Worm (Caenorhabditis elegans) whole organism, L4 larva: ENCODE data around the gene ttx-3.
A peak's percentile ranks its signal among the peaks of the same experiment; 100 is the strongest.

Experiments used
- D1046.2 ChIP-seq: fragments of 200-800 bp; sonication (Bioruptor generic); IDR thresholded peaks from 2 replicates; pipeline ENCODE4 v1.3.6; 2022; ENCODE audit warnings: missing genetic modification characterization, missing compliant biosample characterization
- F37D6.2 ChIP-seq: sonication (generic microtip); optimal IDR thresholded peaks from 2 replicates; lab custom pipeline; 2016; ENCODE audit warnings: mild to moderate bottlenecking, missing genetic modification characterization, missing compliant biosample characterization
- F44E2.7 ChIP-seq: fragments of 200-800 bp; sonication (Bioruptor generic); IDR thresholded peaks from 2 replicates; pipeline ENCODE4 v2.1.2; 2022; ENCODE audit warnings: missing genetic modification characterization, missing compliant biosample characterization
- T20F7.1 ChIP-seq: fragments of 200-800 bp; sonication (Bioruptor generic); optimal IDR thresholded peaks from 2 replicates; lab custom pipeline; 2018; ENCODE audit warnings: mild to moderate bottlenecking, missing genetic modification characterization, missing compliant biosample characterization
- Y105C5A.15 ChIP-seq: fragments of 200-800 bp; sonication (Bioruptor generic); IDR thresholded peaks from 2 replicates; pipeline ENCODE4 v1.3.6; 2022; ENCODE audit warnings: missing genetic modification characterization, missing compliant biosample characterization
- Y48G9A.11 ChIP-seq: fragments of 200-800 bp; sonication (Bioruptor generic); IDR thresholded peaks from 2 replicates; pipeline ENCODE4 v1.3.6; 2022; ENCODE audit warnings: missing genetic modification reagents, missing genetic modification characterization, missing compliant biosample characterization
- arid-1 ChIP-seq: fragments of 200-800 bp; sonication (Bioruptor generic); conservative IDR thresholded peaks from 2 replicates; pipeline ENCODE4 v1.3.6; 2022; ENCODE audit warnings: missing genetic modification reagents, missing genetic modification characterization, missing compliant biosample characterization
- ceh-20 ChIP-seq: fragments of 200-800 bp; sonication (Bioruptor generic); IDR thresholded peaks from 2 replicates; pipeline ENCODE4 v1.3.6; 2022; ENCODE audit warnings: missing genetic modification reagents, missing genetic modification characterization, missing compliant biosample characterization
- ceh-28 ChIP-seq: fragments of 150-350 bp; optimal IDR thresholded peaks from 2 replicates; lab custom pipeline; 2014; ENCODE audit warnings: missing biosample characterization, missing genetic modification reagents, missing genetic modification characterization
- ceh-32 ChIP-seq: sonication (generic microtip); optimal IDR thresholded peaks from 2 replicates; lab custom pipeline; 2016; ENCODE audit warnings: mild to moderate bottlenecking, missing genetic modification characterization, missing compliant biosample characterization; ENCODE audit not compliant: poor library complexity
- ceh-44 ChIP-seq: fragments of 200-800 bp; sonication (Bioruptor generic); IDR thresholded peaks from 2 replicates; pipeline ENCODE4 v1.3.6; 2022; ENCODE audit warnings: missing genetic modification reagents, missing genetic modification characterization, missing compliant biosample characterization
- ceh-62 ChIP-seq: sonication (generic microtip); optimal IDR thresholded peaks from 2 replicates; lab custom pipeline; 2017; ENCODE audit warnings: missing biosample characterization, missing genetic modification characterization
- ceh-82 ChIP-seq: sonication (generic microtip); optimal IDR thresholded peaks from 2 replicates; lab custom pipeline; 2017; ENCODE audit warnings: missing biosample characterization, missing genetic modification characterization
- ctbp-1 ChIP-seq: fragments of 200-800 bp; sonication (Bioruptor generic); IDR thresholded peaks from 2 replicates; pipeline ENCODE4 v1.3.6; 2022; ENCODE audit warnings: missing genetic modification reagents, missing genetic modification characterization, missing compliant biosample characterization
- daf-19 ChIP-seq: fragments of 200-800 bp; sonication (Bioruptor generic); conservative IDR thresholded peaks from 2 replicates; pipeline ENCODE4 v1.3.6; 2022; ENCODE audit warnings: missing genetic modification characterization, missing compliant biosample characterization
- dmd-6 ChIP-seq: fragments of 200-800 bp; sonication (Bioruptor generic); IDR thresholded peaks from 2 replicates; pipeline ENCODE4 v1.3.6; 2022; ENCODE audit warnings: missing genetic modification reagents, missing genetic modification characterization, missing compliant biosample characterization
- dmd-9 ChIP-seq: fragments of 200-800 bp; sonication (Bioruptor generic); IDR thresholded peaks from 2 replicates; pipeline ENCODE4 v1.3.6; 2022; ENCODE audit warnings: missing genetic modification reagents, missing genetic modification characterization, missing compliant biosample characterization
- egl-27 ChIP-seq: sonication (generic microtip); optimal IDR thresholded peaks from 3 replicates; lab custom pipeline; 2017; ENCODE audit warnings: missing biosample characterization, missing genetic modification reagents, missing genetic modification characterization
- egl-43 ChIP-seq: fragments of 200-800 bp; sonication (Bioruptor generic); IDR thresholded peaks from 2 replicates; pipeline ENCODE4 v1.3.6; 2022; ENCODE audit warnings: missing genetic modification reagents, missing genetic modification characterization, missing compliant biosample characterization
- gei-8 ChIP-seq: fragments of 200-800 bp; sonication (Bioruptor generic); optimal IDR thresholded peaks from 2 replicates; lab custom pipeline; 2018; ENCODE audit warnings: mild to moderate bottlenecking, missing genetic modification characterization, missing compliant biosample characterization
- hif-1 ChIP-seq, 2 experiments: sonication (generic microtip); optimal IDR thresholded peaks; 2 replicates each; lab custom pipeline; 2016 to 2017; ENCODE audit warnings: missing compliant biosample characterization in 2 of 2, missing genetic modification characterization in 2 of 2, missing genetic modification reagents in 2 of 2, missing genotype in 2 of 2, mild to moderate bottlenecking in 1 of 2
- jun-1 ChIP-seq: fragments of 150-350 bp; optimal IDR thresholded peaks from 2 replicates; lab custom pipeline; 2014; ENCODE audit warnings: missing biosample characterization, missing genetic modification reagents, missing genetic modification characterization
- lim-7 ChIP-seq: fragments of 200-800 bp; sonication (Bioruptor generic); IDR thresholded peaks from 2 replicates; pipeline ENCODE4 v1.3.6; 2022; ENCODE audit warnings: missing genetic modification characterization, missing compliant biosample characterization
- lin-1 ChIP-seq: fragments of 200-800 bp; sonication (Bioruptor generic); IDR thresholded peaks from 2 replicates; pipeline ENCODE4 v1.3.6; 2022; ENCODE audit warnings: missing genetic modification reagents, missing genetic modification characterization, missing compliant biosample characterization
- lin-13 ChIP-seq: fragments of 150-350 bp; optimal IDR thresholded peaks from 2 replicates; lab custom pipeline; 2014; ENCODE audit warnings: missing biosample characterization, missing genetic modification reagents, missing genetic modification characterization
- lin-29 ChIP-seq: fragments of 200-800 bp; sonication (Bioruptor generic); IDR thresholded peaks from 2 replicates; pipeline ENCODE4 v1.3.6; 2022; ENCODE audit warnings: missing genetic modification reagents, missing genetic modification characterization, missing compliant biosample characterization
- lin-38 ChIP-seq: fragments of 200-800 bp; sonication (Bioruptor generic); IDR thresholded peaks from 2 replicates; pipeline ENCODE4 v1.3.6; 2022; ENCODE audit warnings: missing genetic modification reagents, missing genetic modification characterization, missing compliant biosample characterization
- lir-3 ChIP-seq: sonication (generic microtip); optimal IDR thresholded peaks from 2 replicates; lab custom pipeline; 2016; ENCODE audit warnings: mild to moderate bottlenecking, missing genetic modification characterization, missing compliant biosample characterization
- lsy-2 ChIP-seq, 2 experiments: fragments of 150-350 bp in 1 of 2; sonication (generic microtip) in 1 of 2; optimal IDR thresholded peaks; 2 replicates each; lab custom pipeline; 2014 to 2017; ENCODE audit warnings: missing biosample characterization in 2 of 2, missing genetic modification characterization in 2 of 2
- madf-5 ChIP-seq, 2 experiments: fragments of 200-800 bp; sonication (Bioruptor generic); IDR thresholded peaks; 2 replicates each; pipeline ENCODE4 v1.3.6; 2022; ENCODE audit warnings: missing compliant biosample characterization in 2 of 2, missing genetic modification characterization in 2 of 2
- madf-9 ChIP-seq: fragments of 200-800 bp; sonication (Bioruptor generic); conservative IDR thresholded peaks from 2 replicates; pipeline ENCODE4 v1.3.6; 2022; ENCODE audit warnings: missing genetic modification reagents, missing genetic modification characterization, missing compliant biosample characterization
- mdt-29 ChIP-seq: fragments of 200-800 bp; sonication (Bioruptor generic); IDR thresholded peaks from 2 replicates; pipeline ENCODE4 v1.3.6; 2022; ENCODE audit warnings: missing genetic modification reagents, missing genetic modification characterization, missing compliant biosample characterization
- mes-2 ChIP-seq: sonication (generic microtip); optimal IDR thresholded peaks from 2 replicates; lab custom pipeline; 2016; ENCODE audit warnings: missing genotype, mild to moderate bottlenecking, missing genetic modification characterization, missing compliant biosample characterization; ENCODE audit not compliant: poor library complexity, severe bottlenecking
- mxl-3 ChIP-seq: fragments of 200-800 bp; sonication (Bioruptor generic); optimal IDR thresholded peaks from 2 replicates; lab custom pipeline; 2018; ENCODE audit warnings: mild to moderate bottlenecking, missing genetic modification characterization, missing compliant biosample characterization
- nhr-11 ChIP-seq: fragments of 150-350 bp; optimal IDR thresholded peaks from 2 replicates; lab custom pipeline; 2014; ENCODE audit warnings: missing biosample characterization, missing genetic modification characterization
- nhr-111 ChIP-seq: fragments of 200-800 bp; sonication (Bioruptor generic); optimal IDR thresholded peaks from 2 replicates; lab custom pipeline; 2018; ENCODE audit warnings: mild to moderate bottlenecking, missing genetic modification characterization, missing compliant biosample characterization
- nhr-41 ChIP-seq: fragments of 200-800 bp; sonication (Bioruptor generic); IDR thresholded peaks from 2 replicates; pipeline ENCODE4 v1.3.6; 2022; ENCODE audit warnings: missing genetic modification reagents, missing genetic modification characterization, missing compliant biosample characterization
- nhr-48 ChIP-seq: sonication (generic microtip); optimal IDR thresholded peaks from 2 replicates; lab custom pipeline; 2016; ENCODE audit warnings: mild to moderate bottlenecking, missing genetic modification characterization, missing compliant biosample characterization
- nhr-6 ChIP-seq: fragments of 150-350 bp; optimal IDR thresholded peaks from 2 replicates; lab custom pipeline; 2014; ENCODE audit warnings: missing biosample characterization, missing genetic modification characterization
- pha-4 ChIP-seq, 2 experiments: fragments of 150-350 bp in 1 of 2; fragments of 200-800 bp in 1 of 2; sonication (Bioruptor generic) in 1 of 2; IDR thresholded peaks in 1 of 2; optimal IDR thresholded peaks in 1 of 2; 2 replicates each; pipeline versions ENCODE4 v1.3.6 to Lab custom; 2014 to 2022; ENCODE audit warnings: missing genetic modification characterization in 2 of 2, missing genetic modification reagents in 2 of 2, missing biosample characterization in 1 of 2, missing compliant biosample characterization in 1 of 2
- php-3 ChIP-seq: fragments of 200-800 bp; sonication (Bioruptor generic); IDR thresholded peaks from 2 replicates; pipeline ENCODE4 v1.3.6; 2022; ENCODE audit warnings: missing genetic modification reagents, missing genetic modification characterization, missing compliant biosample characterization
- rbr-2 ChIP-seq: sonication (generic microtip); optimal IDR thresholded peaks from 2 replicates; lab custom pipeline; 2016; ENCODE audit warnings: missing genotype, missing genetic modification characterization, missing compliant biosample characterization
- saeg-2 ChIP-seq: fragments of 200-800 bp; sonication (Bioruptor generic); IDR thresholded peaks from 2 replicates; pipeline ENCODE4 v1.3.6; 2022; ENCODE audit warnings: missing genetic modification reagents, missing genetic modification characterization, missing compliant biosample characterization
- set-16 ChIP-seq: fragments of 200-800 bp; sonication (Bioruptor generic); IDR thresholded peaks from 2 replicates; pipeline ENCODE4 v1.3.6; 2022; ENCODE audit warnings: missing genetic modification reagents, missing genetic modification characterization, missing compliant biosample characterization
- spr-3 ChIP-seq: fragments of 200-800 bp; sonication (Bioruptor generic); optimal IDR thresholded peaks from 2 replicates; lab custom pipeline; 2018; ENCODE audit warnings: mild to moderate bottlenecking, missing genetic modification characterization, missing compliant biosample characterization
- tag-97 ChIP-seq: fragments of 200-800 bp; sonication (Bioruptor generic); IDR thresholded peaks from 2 replicates; pipeline ENCODE4 v1.3.6; 2022; ENCODE audit warnings: missing genetic modification characterization, missing compliant biosample characterization
- vab-7 ChIP-seq: fragments of 200-800 bp; sonication (Bioruptor generic); IDR thresholded peaks from 2 replicates; pipeline ENCODE4 v1.3.6; 2022; ENCODE audit warnings: missing genetic modification reagents, missing genetic modification characterization, missing compliant biosample characterization
- zfp-2 ChIP-seq: sonication (generic microtip); optimal IDR thresholded peaks from 2 replicates; lab custom pipeline; 2016; ENCODE audit warnings: mild to moderate bottlenecking, missing genetic modification characterization, missing compliant biosample characterization
- zfp-3 ChIP-seq: fragments of 200-800 bp; sonication (Bioruptor generic); conservative IDR thresholded peaks from 2 replicates; pipeline ENCODE4 v1.3.6; 2022; ENCODE audit warnings: missing genetic modification reagents, missing genetic modification characterization, missing compliant biosample characterization

Gene ttx-3

DNA sequence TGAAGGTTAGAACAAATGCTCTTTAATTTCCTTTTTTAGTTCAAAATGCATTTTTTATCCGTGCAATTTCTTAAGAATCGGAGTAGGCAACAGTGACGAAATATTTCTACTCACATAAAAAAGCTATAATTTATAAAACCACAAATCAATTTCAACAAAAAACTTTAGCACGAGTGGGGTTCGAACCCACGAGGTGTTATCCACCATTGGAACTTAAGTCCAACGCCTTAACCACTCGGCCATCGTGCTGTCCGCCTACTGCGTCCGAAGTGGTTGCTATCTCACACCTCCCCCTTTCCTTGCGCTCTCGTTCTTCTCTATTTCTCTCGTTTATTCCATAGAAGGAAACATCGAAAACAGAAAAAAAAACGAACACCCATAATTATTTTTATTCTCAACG lies 11.5 kb downstream of the ttx-3 start (continued):
- TF ChIP-seq gei-8 (GFP tag; lab: Kevin White, UChicago) (peak; percentile 88), egl-27 (no peak), Y48G9A.11 (peak; percentile 66; the same call in 1 of the 2 replicates), lin-13 (GFP tag; lab: Kevin White, UChicago) (no peak), madf-5 (GFP tag; IDR thresholded peaks at IDR 0.05; lab: Robert Waterston, UW) (peak; percentile 79 to 84; a peak in 2 of 4 replicates), php-3 (peak; percentile 81; the same call in 1 of the 2 replicates), dmd-6 (GFP tag; lab: Robert Waterston, UW) (peak; percentile 77), lir-3 (tag; lab: Kevin White, UChicago) (peak; percentile 68), ctbp-1 (peak; percentile 92), ceh-62 (tag; lab: Kevin White, UChicago) (no peak), saeg-2 (GFP tag; lab: Robert Waterston, UW) (peak; percentile 67; the same call in 1 of the 2 replicates), lin-1 (GFP tag; lab: Robert Waterston, UW) (peak; percentile 87), T20F7.1 (GFP tag; lab: Kevin White, UChicago) (peak; percentile 64), egl-43 (GFP tag; lab: Robert Waterston, UW) (peak; percentile 98), rbr-2 (tag; lab: Kevin White, UChicago) (peak; percentile 85), ceh-20 (GFP tag; lab: Robert Waterston, UW) (peak; percentile 88), zfp-2 (peak; percentile 7), mes-2 (tag; lab: Kevin White, UChicago) (peak; percentile 86), nhr-41 (GFP tag; lab: Robert Waterston, UW) (peak; percentile 73; the same call in 1 of the 2 replicates), dmd-9 (GFP tag; lab: Robert Waterston, UW) (peak; percentile 83), madf-9 (GFP tag; lab: Robert Waterston, UW) (peak; percentile 78), lin-38 (GFP tag; lab: Robert Waterston, UW) (no peak), pha-4 (GFP tag; IDR thresholded peaks at IDR 0.05; lab: Robert Waterston, UW) (peak; percentile 95), pha-4 (tag; optimal IDR thresholded peaks at IDR 0.05; lab: Kevin White, UChicago) (no peak), mdt-29 (peak; percentile 68; the same call in 1 of the 2 replicates), D1046.2 (GFP tag; lab: Robert Waterston, UW) (no peak; the same call in none of the 2 replicates), jun-1 (tag; lab: Kevin White, UChicago) (no peak), vab-7 (GFP tag; lab: Robert Waterston, UW) (peak; percentile 95), tag-97 (GFP tag; lab: Robert Waterston, UW) (no peak), set-16 (GFP tag; lab: Robert Waterston, UW) (no peak), nhr-111 (GFP tag; lab: Kevin White, UChicago) (peak; percentile 72), nhr-11 (tag; lab: Kevin White, UChicago) (peak; percentile 42), ceh-44 (GFP tag; lab: Robert Waterston, UW) (peak; percentile 88), F37D6.2 (tag; lab: Kevin White, UChicago) (peak; percentile 51), mxl-3 (GFP tag; lab: Kevin White, UChicago) (peak; percentile 60), lim-7 (GFP tag; lab: Robert Waterston, UW) (peak; percentile 98), nhr-6 (tag; lab: Kevin White, UChicago) (peak; percentile 33), daf-19 (peak; percentile 84), lin-29 (peak; percentile 82), ceh-32 (tag; lab: Kevin White, UChicago) (no peak), ceh-28 (tag; lab: Kevin White, UChicago) (no peak), zfp-3 (GFP tag; lab: Robert Waterston, UW) (0 out of 2 replicates have a peak, but pooled peaks have one; percentile 61), hif-1 (tag; optimal IDR thresholded peaks at IDR 0.05; lab: Kevin White, UChicago) (peak; percentile 8 to 57), F44E2.7 (GFP tag; lab: Robert Waterston, UW) (0 out of 2 replicates have a peak, but pooled peaks have one; percentile 60), ceh-82 (tag; lab: Kevin White, UChicago) (no peak), lsy-2 (tag; optimal IDR thresholded peaks at IDR 0.05; lab: Kevin White, UChicago) (no peak), arid-1 (peak; percentile 89), spr-3 (GFP tag; lab: Kevin White, UChicago) (peak; percentile 85), nhr-48 (peak; percentile 71), Y105C5A.15 (GFP tag; lab: Robert Waterston, UW) (peak; percentile 79; the same call in 1 of the 2 replicates)
